Worm (Caenorhabditis elegans): ENCODE measurements around the gene nuo-3.

nuo-3 gene

DNA sequence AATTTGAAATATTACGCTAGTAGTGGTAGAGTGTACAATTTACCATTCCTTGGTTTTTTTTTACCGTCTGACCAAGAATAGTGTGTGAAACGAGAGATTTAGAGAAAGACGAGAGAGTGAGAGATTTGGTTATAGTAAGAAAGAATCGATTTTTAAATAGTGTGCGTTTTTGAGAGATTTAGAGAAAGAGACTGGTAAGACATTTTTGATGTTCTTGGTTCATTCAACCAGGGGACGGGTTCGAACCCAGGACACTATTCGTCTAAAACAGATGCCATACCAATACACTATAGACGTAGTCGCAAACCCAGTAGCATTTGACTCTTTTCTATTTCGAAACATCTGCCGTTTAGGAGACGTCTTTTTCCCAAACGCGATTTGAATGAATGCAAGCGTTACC, 40.8 kb upstream of the nuo-3 start (continued):
- TF ChIP-seq ztf-26 (tag; optimal IDR thresholded peaks at IDR 0.05) (peak; percentile 81), egrh-3 (GFP tag; IDR thresholded peaks at IDR 0.05) (no peak), snpc-3.4 (tag; optimal IDR thresholded peaks at IDR 0.05) (peak; percentile 34), lin-54 (GFP tag; optimal IDR thresholded peaks at IDR 0.05) (peak; percentile 76), hmg-1.2 (GFP tag; IDR thresholded peaks at IDR 0.05) (peak; percentile 94), F49E8.2 (tag; optimal IDR thresholded peaks at IDR 0.05; ENCODE audit: insufficient read depth) (peak; percentile 66), F37B4.10 (GFP tag; IDR thresholded peaks at IDR 0.05) (no peak), somi-1 (GFP tag; optimal IDR thresholded peaks at IDR 0.05) (peak; percentile 64), C17E4.6 (GFP tag; IDR thresholded peaks at IDR 0.05) (peak; percentile 83; the same call in 1 of the 2 replicates), sptf-2 (GFP tag; optimal IDR thresholded peaks at IDR 0.05) (no peak), F33H1.4 (GFP tag; IDR thresholded peaks at IDR 0.05) (peak; percentile 50), die-1 (tag; optimal IDR thresholded peaks at IDR 0.05) (peak; percentile 79), snpc-1.1 (tag; optimal IDR thresholded peaks at IDR 0.05; ENCODE audit: insufficient read depth) (peak; percentile 53), ztf-18 (tag; optimal IDR thresholded peaks at IDR 0.05) (peak; percentile 81), tbp1 (GFP tag; optimal IDR thresholded peaks at IDR 0.05) (peak; percentile 90), mcd-1 (GFP tag; IDR thresholded peaks at IDR 0.05) (peak; percentile 65; the same call in 1 of the 2 replicates), attf-6 (GFP tag; IDR thresholded peaks at IDR 0.05) (peak; percentile 98), madf-8 (GFP tag; conservative IDR thresholded peaks at IDR 0.05) (0 out of 2 replicates have a peak, but pooled peaks have one; percentile 12), F39B2.1 (GFP tag; IDR thresholded peaks at IDR 0.05) (no peak), ccch-3 (GFP tag; optimal IDR thresholded peaks at IDR 0.05) (peak; percentile 20), F22D6.2 (tag; optimal IDR thresholded peaks at IDR 0.05) (peak; percentile 59), D2030.7 (GFP tag; IDR thresholded peaks at IDR 0.05) (peak; percentile 72), dpff-1 (tag; optimal IDR thresholded peaks at IDR 0.05) (peak; percentile 60), athp-1 (tag; optimal IDR thresholded peaks at IDR 0.05) (no peak), ceh-100 (GFP tag; IDR thresholded peaks at IDR 0.05) (0 out of 2 replicates have a peak, but pooled peaks have one; percentile 32), Y95B8A.8 (GFP tag; IDR thresholded peaks at IDR 0.05) (0 out of 2 replicates have a peak, but pooled peaks have one; percentile 18), F57A8.1 (GFP tag; optimal IDR thresholded peaks at IDR 0.05) (no peak), lin-35 (GFP tag; optimal IDR thresholded peaks at IDR 0.05) (peak in 1 of 3 experiments; percentile 80), nfya-2 (GFP tag; IDR thresholded peaks at IDR 0.05) (no peak), nhr-90 (tag; optimal IDR thresholded peaks at IDR 0.05) (peak; percentile 31), nhr-27 (tag; optimal IDR thresholded peaks at IDR 0.05) (no peak), repo-1 (tag; optimal IDR thresholded peaks at IDR 0.05) (peak; percentile 78), rec-8 (tag; optimal IDR thresholded peaks at IDR 0.05) (peak; percentile 44 to 55), hrde-1 (tag; optimal IDR thresholded peaks at IDR 0.05; ENCODE audit: borderline replicate concordance) (peak; percentile 60), Y67H2A.10 (GFP tag; conservative IDR thresholded peaks at IDR 0.05) (no peak), nhr-179 (tag; optimal IDR thresholded peaks at IDR 0.05) (no peak), cebp-1 (GFP tag; IDR thresholded peaks at IDR 0.05) (no peak), cebp-1 (tag; optimal IDR thresholded peaks at IDR 0.05) (peak; percentile 78), Y53F4B.3 (GFP tag; IDR thresholded peaks at IDR 0.05) (0 out of 2 replicates have a peak, but pooled peaks have one; percentile 34), rpc-1 (optimal IDR thresholded peaks at IDR 0.05) (peak; percentile 76), rpc-1 (tag; optimal IDR thresholded peaks at IDR 0.05) (peak; percentile 71), let-607 (tag; optimal IDR thresholded peaks at IDR 0.05) (peak; percentile 67 to 79), ZK185.1 (tag; optimal IDR thresholded peaks at IDR 0.05; ENCODE audit: poor library complexity, severe bottlenecking) (peak; percentile 94), lsl-1 (GFP tag; optimal IDR thresholded peaks at IDR 0.05) (peak; percentile 51), lin-40 (tag; optimal IDR thresholded peaks at IDR 0.05) (peak; percentile 94), snpc-1.3 (tag; optimal IDR thresholded peaks at IDR 0.05; ENCODE audit: insufficient read depth) (peak; percentile 44), tbx-9 (tag; optimal IDR thresholded peaks at IDR 0.05; ENCODE audit: borderline replicate concordance) (no peak)
